Worm (Caenorhabditis elegans): ENCODE data around the gene ZC513.2.

Gene ZC513.2

DNA sequence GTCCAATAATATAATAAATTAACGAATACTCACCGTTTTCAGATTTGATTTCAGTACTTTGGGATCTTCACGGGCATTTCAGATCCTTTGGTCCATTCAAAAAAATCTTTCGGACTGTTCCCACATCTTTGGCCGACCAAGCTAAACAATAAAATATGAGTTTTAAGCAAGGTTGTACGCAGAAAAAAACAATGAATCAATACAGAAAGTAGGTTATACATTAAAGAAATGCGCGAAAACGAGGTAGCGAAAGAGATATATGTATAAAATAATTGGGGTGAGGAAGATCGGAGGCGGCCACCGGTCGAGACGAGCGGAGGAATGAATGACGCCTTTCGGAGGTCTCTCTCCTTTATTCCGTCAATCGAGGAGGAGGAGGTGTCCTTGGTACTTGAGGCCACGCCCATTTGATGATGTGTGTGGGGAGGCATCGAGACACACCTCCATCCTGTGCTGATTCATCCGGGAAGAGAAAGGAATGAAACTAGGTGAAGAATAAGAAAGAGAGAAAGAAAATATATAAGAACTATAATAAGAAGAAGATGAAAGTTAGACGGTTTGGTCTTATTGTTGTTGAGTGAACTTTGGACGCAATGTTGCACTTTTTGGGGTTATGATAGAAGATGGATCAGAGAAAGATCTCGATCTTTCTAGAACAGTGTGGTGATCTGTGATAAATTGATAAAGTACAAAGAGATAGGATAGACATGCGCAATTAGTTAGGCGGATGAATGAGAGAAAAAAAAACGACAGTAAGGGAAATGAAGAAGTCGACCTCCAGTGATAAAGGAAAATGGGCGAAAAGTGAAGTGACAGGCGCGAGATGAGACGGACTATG, 13.8 kb upstream of the ZC513.2 start (continued):
- TF ChIP-seq Y5F2A.4 (GFP tag; optimal IDR thresholded peaks at IDR 0.05) = no peak
- no peak for TF ChIP-seq lin-13 (GFP tag; optimal IDR thresholded peaks at IDR 0.05)
- peak; percentile 73; the same call in 1 of the 2 replicates for TF ChIP-seq mdt-29 (GFP tag; IDR thresholded peaks at IDR 0.05)
- TF ChIP-seq daf-16 (GFP tag; optimal IDR thresholded peaks at IDR 0.05) = no peak
- no peak for TF ChIP-seq daf-16 (tag; optimal IDR thresholded peaks at IDR 0.05)
- TF ChIP-seq lin-15B (tag; optimal IDR thresholded peaks at IDR 0.05) = no peak
- peak; percentile 48; the same call in 1 of the 2 replicates for TF ChIP-seq set-16 (GFP tag; IDR thresholded peaks at IDR 0.05)
- TF ChIP-seq daf-19 (GFP tag; conservative IDR thresholded peaks at IDR 0.05) = no peak
- peak; percentile 5 for TF ChIP-seq mep-1 (tag; optimal IDR thresholded peaks at IDR 0.05)
- TF ChIP-seq snpc-1.2 (GFP tag; IDR thresholded peaks at IDR 0.05) = no peak
- TF ChIP-seq lin-38 (GFP tag; IDR thresholded peaks at IDR 0.05) = no peak
- TF ChIP-seq unc-62 (GFP tag; optimal IDR thresholded peaks at IDR 0.05 in 1 of 2) = no peak
- TF ChIP-seq unc-62 (tag; optimal IDR thresholded peaks at IDR 0.05) = no peak
- peak; percentile 8 for TF ChIP-seq jun-1 (tag; optimal IDR thresholded peaks at IDR 0.05)
- TF ChIP-seq pqm-1 (tag; optimal IDR thresholded peaks at IDR 0.05) = no peak

DNA sequence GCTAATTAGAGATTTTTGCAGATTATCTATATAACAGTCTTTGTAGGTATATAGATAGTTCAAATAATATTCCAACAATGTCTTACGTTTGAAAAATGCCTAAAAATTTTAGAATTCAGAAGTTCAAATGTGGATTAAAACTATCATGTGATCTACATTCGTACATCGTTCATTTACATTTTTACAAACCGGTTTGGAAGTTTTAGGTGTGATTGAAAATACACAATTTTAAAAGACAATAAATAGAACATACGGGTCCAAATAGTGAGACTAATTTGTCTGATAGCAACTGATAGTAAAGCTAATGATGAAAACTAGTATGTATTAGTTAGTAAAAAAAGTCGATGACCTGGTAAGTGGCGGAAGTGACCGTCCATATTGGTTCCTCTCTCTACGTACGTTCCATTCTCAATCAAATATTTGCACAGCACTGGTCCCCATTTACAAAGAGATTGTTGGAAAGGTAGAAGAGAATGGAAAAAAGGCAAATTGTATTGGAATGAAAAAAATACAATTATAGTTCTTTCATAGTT, 12.8 kb upstream of the ZC513.2 start:
- TF ChIP-seq lin-13 (GFP tag; optimal IDR thresholded peaks at IDR 0.05) (no peak), unc-62 (GFP tag; optimal IDR thresholded peaks at IDR 0.05 in 1 of 2) (peak in 1 of 2 experiments; percentile 94), unc-62 (tag; optimal IDR thresholded peaks at IDR 0.05) (no peak)

DNA sequence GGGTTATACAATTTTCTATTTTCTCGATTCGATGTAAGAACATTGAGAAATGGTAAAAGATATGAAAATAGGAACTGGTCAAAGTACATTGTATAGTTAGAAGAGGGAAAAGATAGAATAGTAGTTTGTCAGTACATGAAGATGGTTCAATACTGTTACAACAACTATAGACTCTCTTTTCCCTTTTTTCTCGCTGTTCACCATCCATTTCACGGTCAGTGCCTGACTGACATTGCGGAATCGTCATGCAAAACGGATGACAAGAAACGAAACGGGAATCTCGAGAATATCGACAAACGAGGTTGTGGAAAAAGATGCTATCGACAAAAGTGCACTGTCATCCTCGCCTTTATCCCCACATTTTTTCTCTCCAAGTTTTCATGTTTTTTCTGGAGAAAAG, 10.6 kb upstream of the ZC513.2 start:
- peak in 1 of 2 experiments; percentile 60 for TF ChIP-seq unc-62 (GFP tag; optimal IDR thresholded peaks at IDR 0.05 in 1 of 2)
- TF ChIP-seq unc-62 (tag; optimal IDR thresholded peaks at IDR 0.05) = no peak
- no peak for TF ChIP-seq daf-8 (GFP tag; IDR thresholded peaks at IDR 0.05)
- no peak for TF ChIP-seq dmd-9 (GFP tag; IDR thresholded peaks at IDR 0.05)
- no peak for TF ChIP-seq dpl-1 (GFP tag; optimal IDR thresholded peaks at IDR 0.05)
- no peak for TF ChIP-seq Y48G9A.11 (GFP tag; IDR thresholded peaks at IDR 0.05)
- no peak for TF ChIP-seq ceh-32 (tag; optimal IDR thresholded peaks at IDR 0.05; ENCODE audit: poor library complexity)
- peak; percentile 60 for TF ChIP-seq aha-1 (tag)

DNA sequence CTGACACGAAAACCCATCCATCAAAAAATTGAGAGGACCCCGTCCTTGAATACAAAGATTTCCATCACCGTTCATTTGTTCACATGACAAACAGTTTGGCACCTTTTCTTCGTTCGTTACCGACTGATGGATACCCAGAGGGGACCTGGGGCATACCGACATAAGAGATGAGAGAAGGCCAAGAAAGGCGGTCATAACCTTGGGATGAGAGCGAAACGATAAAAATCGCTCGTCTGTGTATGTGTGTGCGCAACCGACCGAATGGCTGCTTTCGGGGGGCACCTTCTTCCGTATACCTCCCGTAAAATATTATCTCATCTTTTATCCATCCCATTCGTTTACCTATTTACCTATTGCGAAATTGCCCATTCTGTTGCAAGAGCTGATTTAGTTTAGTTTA, 9.3 kb upstream of the ZC513.2 start:
- TF ChIP-seq snpc-4 (tag; optimal IDR thresholded peaks at IDR 0.05) = no peak
- peak; percentile 5 for TF ChIP-seq hlh-11 (tag; optimal IDR thresholded peaks at IDR 0.05)
- TF ChIP-seq nhr-28 (tag; optimal IDR thresholded peaks at IDR 0.05) = peak; percentile 16
- peak; percentile 3 for TF ChIP-seq mes-2 (tag; optimal IDR thresholded peaks at IDR 0.05; ENCODE audit: poor library complexity, severe bottlenecking)

- TF ChIP-seq F49E8.2 (tag; optimal IDR thresholded peaks at IDR 0.05; ENCODE audit: borderline replicate concordance) (no peak), spr-1 (tag; optimal IDR thresholded peaks at IDR 0.05) (no peak), nhr-76 (tag; optimal IDR thresholded peaks at IDR 0.05) (no peak)
Observed at ce11 chrV:8046706-8047105, 7.5 kb upstream of the ZC513.2 start, which contains the start of gene ZC513.3. ZC513.3 (plus strand) TSS chrV:8047006.

DNA sequence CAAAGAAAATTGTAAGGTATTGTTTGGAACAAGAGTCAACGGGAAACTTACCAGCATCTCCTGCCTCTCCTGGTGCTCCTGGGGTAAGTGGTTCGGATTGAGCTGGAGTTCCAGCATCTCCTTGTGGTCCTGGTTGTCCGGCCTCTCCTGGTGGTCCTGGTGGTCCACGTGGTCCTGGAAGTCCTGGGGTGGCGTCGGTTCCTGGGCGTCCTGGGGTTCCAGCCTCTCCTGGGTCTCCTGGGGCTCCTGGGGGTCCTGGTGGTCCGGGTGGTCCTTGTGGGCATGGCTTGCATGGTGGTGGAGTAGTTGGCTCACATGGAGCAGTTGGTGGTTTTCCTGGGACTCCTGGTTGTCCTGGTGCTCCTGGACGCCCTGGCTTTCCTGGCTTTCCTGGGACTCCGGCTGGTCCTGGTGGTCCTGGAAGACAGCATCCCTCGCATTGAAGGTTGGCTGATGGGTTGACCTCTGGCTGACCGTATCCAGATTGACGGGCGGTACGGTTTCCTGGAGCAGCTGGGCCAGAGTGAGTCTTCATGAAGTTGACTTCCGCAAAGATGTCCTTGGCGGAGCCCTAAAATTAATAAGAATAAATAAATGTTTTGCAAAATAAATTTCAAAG, 4.1 kb upstream of the ZC513.2 start:
- TF ChIP-seq aha-1 (tag) (peak; percentile 30), set-16 (GFP tag; IDR thresholded peaks at IDR 0.05) (peak; percentile 96), F26F4.8 (GFP tag; conservative IDR thresholded peaks at IDR 0.05) (no peak)

Measured in whole organism, L4 larva.